Fruit fly (Drosophila melanogaster) whole organism, embryonic: ENCODE measurements around the gene CG17233.

Experiments used
- CG10565 ChIP-seq: fragments of 200-800 bp; sonication (Bioruptor generic); optimal IDR thresholded peaks from 3 replicates; lab custom pipeline; 2016; ENCODE audit warnings: missing biosample characterization, mild to moderate bottlenecking, missing genetic modification characterization
- CG1233 ChIP-seq: fragments of 200-800 bp; sonication (Bioruptor generic); optimal IDR thresholded peaks from 4 replicates; lab custom pipeline; 2018; ENCODE audit warnings: missing biosample characterization, mild to moderate bottlenecking, missing genetic modification characterization
- CG12391 ChIP-seq: fragments of 200-800 bp; sonication (Bioruptor generic); optimal IDR thresholded peaks from 3 replicates; lab custom pipeline; 2018; ENCODE audit warnings: missing biosample characterization, mild to moderate bottlenecking, missing genetic modification characterization, moderate library complexity
- CG13894 ChIP-seq: fragments of 200-800 bp; sonication (Bioruptor generic); optimal IDR thresholded peaks from 3 replicates; lab custom pipeline; 2018; ENCODE audit warnings: missing biosample characterization, mild to moderate bottlenecking, missing genetic modification characterization, moderate library complexity
- CG17568 ChIP-seq: fragments of 200-800 bp; sonication (Bioruptor generic); optimal IDR thresholded peaks from 2 replicates; lab custom pipeline; 2018; ENCODE audit warnings: missing biosample characterization, mild to moderate bottlenecking, missing genetic modification characterization, moderate library complexity
- CG18764 ChIP-seq: fragments of 200-800 bp; sonication (Bioruptor generic); optimal IDR thresholded peaks from 3 replicates; lab custom pipeline; 2016; ENCODE audit warnings: missing biosample characterization, missing genetic modification characterization
- CG30403 ChIP-seq: fragments of 200-800 bp; sonication (Bioruptor generic); optimal IDR thresholded peaks from 3 replicates; lab custom pipeline; 2016; ENCODE audit warnings: missing biosample characterization, missing genetic modification characterization
- CG3065 ChIP-seq: fragments of 200-800 bp; sonication (Bioruptor generic); optimal IDR thresholded peaks from 2 replicates; lab custom pipeline; 2016; ENCODE audit warnings: missing biosample characterization, missing genetic modification characterization
- CG3281 ChIP-seq: fragments of 200-800 bp; sonication (Bioruptor generic); optimal IDR thresholded peaks from 3 replicates; lab custom pipeline; 2017; ENCODE audit warnings: missing biosample characterization, mild to moderate bottlenecking, missing genetic modification characterization
- CG7372 ChIP-seq: fragments of 200-800 bp; sonication (Bioruptor generic); IDR thresholded peaks from 2 replicates; pipeline ENCODE4 v1.3.6; 2022; ENCODE audit warnings: missing biosample characterization, missing genetic modification characterization
- CG7745 ChIP-seq: fragments of 200-800 bp; sonication (Bioruptor generic); optimal IDR thresholded peaks from 2 replicates; lab custom pipeline; 2018; ENCODE audit warnings: missing biosample characterization, mild to moderate bottlenecking, missing genetic modification characterization, moderate library complexity
- CG7786 ChIP-seq: fragments of 200-800 bp; sonication (Bioruptor generic); optimal IDR thresholded peaks from 2 replicates; lab custom pipeline; 2016; ENCODE audit warnings: missing biosample characterization, missing genetic modification characterization
- CG8281 ChIP-seq: fragments of 200-800 bp; sonication (Bioruptor generic); optimal IDR thresholded peaks from 2 replicates; lab custom pipeline; 2018; ENCODE audit warnings: missing biosample characterization, mild to moderate bottlenecking, missing genetic modification characterization, moderate library complexity
- CG8388 ChIP-seq: fragments of 200-800 bp; sonication (Bioruptor generic); optimal IDR thresholded peaks from 2 replicates; lab custom pipeline; 2019; ENCODE audit warnings: missing biosample characterization, mild to moderate bottlenecking, missing genetic modification characterization, moderate library complexity
- CoRest ChIP-seq: fragments of 200-800 bp; sonication (Bioruptor generic); optimal IDR thresholded peaks from 3 replicates; lab custom pipeline; 2018; ENCODE audit warnings: missing biosample characterization, mild to moderate bottlenecking, missing genetic modification characterization, moderate library complexity
- Doc3 ChIP-seq: fragments of 200-800 bp; sonication (Bioruptor generic); IDR thresholded peaks from 3 replicates; pipeline ENCODE4 v1.3.6; 2022; ENCODE audit warnings: missing biosample characterization, missing genetic modification characterization; ENCODE audit not compliant: partially characterized antibody
- Fer2 ChIP-seq: fragments of 200-800 bp; sonication (Bioruptor generic); optimal IDR thresholded peaks from 2 replicates; lab custom pipeline; 2018; ENCODE audit warnings: missing biosample characterization, mild to moderate bottlenecking, missing genetic modification characterization, moderate library complexity
- HHEX ChIP-seq: fragments of 200-800 bp; sonication (Bioruptor generic); optimal IDR thresholded peaks from 3 replicates; lab custom pipeline; 2017; ENCODE audit warnings: missing biosample characterization, mild to moderate bottlenecking, missing genetic modification characterization, missing genetic modification reagents
- Hey ChIP-seq: fragments of 200-800 bp; sonication (Bioruptor generic); optimal IDR thresholded peaks from 3 replicates; lab custom pipeline; 2018; ENCODE audit warnings: missing biosample characterization, mild to moderate bottlenecking, missing genetic modification characterization
- Lhr ChIP-seq: fragments of 200-800 bp; sonication (Bioruptor generic); optimal IDR thresholded peaks from 3 replicates; lab custom pipeline; 2017; ENCODE audit warnings: mild to moderate bottlenecking, missing biosample characterization, missing genetic modification reagents, missing genetic modification characterization
- Meics ChIP-seq: fragments of 200-800 bp; sonication (Bioruptor generic); optimal IDR thresholded peaks from 2 replicates; lab custom pipeline; 2017; ENCODE audit warnings: missing biosample characterization, mild to moderate bottlenecking, missing genetic modification characterization
- Myb ChIP-seq: fragments of 200-800 bp; sonication (Bioruptor generic); optimal IDR thresholded peaks from 2 replicates; lab custom pipeline; 2016; ENCODE audit warnings: missing biosample characterization, missing genetic modification characterization
- Sin3A ChIP-seq: fragments of >200 bp; optimal IDR thresholded peaks from 2 replicates; lab custom pipeline; 2018
- Trl ChIP-seq, 3 experiments: fragments of >200 bp in 2 of 3; fragments of 200-800 bp in 1 of 3; sonication (Bioruptor generic) in 1 of 3; optimal IDR thresholded peaks; 2 replicates in 1 of 3; 3 replicates in 2 of 3; lab custom pipeline; 2016 to 2017; ENCODE audit warnings: missing biosample characterization in 1 of 3, missing genetic modification characterization in 1 of 3
- abd-A ChIP-seq: fragments of 200-800 bp; sonication (Bioruptor generic); optimal IDR thresholded peaks from 3 replicates; lab custom pipeline; 2019; ENCODE audit warnings: missing biosample characterization, mild to moderate bottlenecking, missing genetic modification characterization, moderate library complexity
- cad ChIP-seq: fragments of >200 bp; optimal IDR thresholded peaks from 2 replicates; lab custom pipeline; 2017; ENCODE audit warnings: missing biosample characterization, missing genetic modification characterization
- cg ChIP-seq: fragments of 200-800 bp; sonication (Bioruptor generic); optimal IDR thresholded peaks from 3 replicates; lab custom pipeline; 2019; ENCODE audit warnings: missing biosample characterization, mild to moderate bottlenecking, missing genetic modification characterization, moderate library complexity
- eve ChIP-seq, 2 experiments: fragments of >200 bp; optimal IDR thresholded peaks; 2 replicates each; lab custom pipeline; 2017; ENCODE audit warnings: missing biosample characterization in 2 of 2, missing genetic modification characterization in 2 of 2
- fd96Cb ChIP-seq: fragments of 200-800 bp; sonication (Bioruptor generic); optimal IDR thresholded peaks from 2 replicates; lab custom pipeline; 2018; ENCODE audit warnings: missing biosample characterization, mild to moderate bottlenecking, missing genetic modification characterization, moderate library complexity
- gcm2 ChIP-seq: fragments of 200-800 bp; sonication (Bioruptor generic); optimal IDR thresholded peaks from 2 replicates; lab custom pipeline; 2016; ENCODE audit warnings: missing biosample characterization, missing genetic modification characterization
- gsb ChIP-seq: fragments of 200-800 bp; sonication (Bioruptor generic); IDR thresholded peaks from 2 replicates; pipeline ENCODE4 v1.3.6; 2022; ENCODE audit warnings: missing biosample characterization, missing genetic modification characterization
- gt ChIP-seq: fragments of 200-800 bp; sonication (Bioruptor generic); IDR thresholded peaks from 2 replicates; pipeline ENCODE4 v1.3.6; 2022; ENCODE audit warnings: missing biosample characterization, missing genetic modification characterization
- hth ChIP-seq: fragments of >200 bp; optimal IDR thresholded peaks from 2 replicates; lab custom pipeline; 2017; ENCODE audit warnings: inconsistent platforms
- ind ChIP-seq: fragments of 200-800 bp; sonication (Bioruptor generic); optimal IDR thresholded peaks from 3 replicates; lab custom pipeline; 2016; ENCODE audit warnings: missing biosample characterization, missing genetic modification characterization
- jigr1 ChIP-seq: fragments of 200-800 bp; sonication (Bioruptor generic); IDR thresholded peaks from 3 replicates; pipeline ENCODE4 v1.3.6; 2022; ENCODE audit warnings: missing biosample characterization, missing genetic modification characterization
- lov ChIP-seq, 2 experiments: fragments of 200-800 bp in 1 of 2; fragments of >200 bp in 1 of 2; sonication (Bioruptor generic) in 1 of 2; IDR thresholded peaks in 1 of 2; optimal IDR thresholded peaks in 1 of 2; 2 replicates in 1 of 2; 3 replicates in 1 of 2; pipeline versions ENCODE4 v1.3.6 to Lab custom; 2017 to 2022; ENCODE audit warnings: missing biosample characterization in 1 of 2, missing genetic modification characterization in 1 of 2
- mam ChIP-seq: fragments of 200-800 bp; sonication (Bioruptor generic); optimal IDR thresholded peaks from 3 replicates; lab custom pipeline; 2016; ENCODE audit warnings: missing biosample characterization, missing genetic modification characterization
- pita ChIP-seq: fragments of 200-800 bp; sonication (Bioruptor generic); optimal IDR thresholded peaks from 2 replicates; lab custom pipeline; 2017; ENCODE audit warnings: missing biosample characterization, mild to moderate bottlenecking, missing genetic modification characterization
- schlank ChIP-seq: fragments of 200-800 bp; sonication (Bioruptor generic); optimal IDR thresholded peaks from 2 replicates; lab custom pipeline; 2018; ENCODE audit warnings: missing biosample characterization, mild to moderate bottlenecking, missing genetic modification characterization
- scrt ChIP-seq: fragments of 200-800 bp; sonication (Bioruptor generic); optimal IDR thresholded peaks from 2 replicates; lab custom pipeline; 2018; ENCODE audit warnings: missing biosample characterization, mild to moderate bottlenecking, missing genetic modification characterization, moderate library complexity
- sr ChIP-seq: fragments of 200-800 bp; sonication (Bioruptor generic); IDR thresholded peaks from 3 replicates; pipeline ENCODE4 v1.3.6; 2022; ENCODE audit warnings: missing biosample characterization, missing genetic modification characterization
- tin ChIP-seq: fragments of 200-800 bp; sonication (Bioruptor generic); optimal IDR thresholded peaks from 3 replicates; lab custom pipeline; 2016; ENCODE audit warnings: missing biosample characterization, missing genetic modification characterization
- tll ChIP-seq, 2 experiments: fragments of 200-800 bp in 1 of 2; fragments of >200 bp in 1 of 2; sonication (Bioruptor generic) in 1 of 2; optimal IDR thresholded peaks; 2 replicates each; lab custom pipeline; 2017 to 2019; ENCODE audit warnings: missing biosample characterization in 2 of 2, missing genetic modification characterization in 2 of 2, mild to moderate bottlenecking in 1 of 2, moderate library complexity in 1 of 2
- toy ChIP-seq: fragments of 200-800 bp; sonication (Bioruptor generic); IDR thresholded peaks from 2 replicates; pipeline ENCODE4 v1.3.6; 2022; ENCODE audit warnings: missing biosample characterization, missing genetic modification characterization
- twi ChIP-seq: fragments of 200-800 bp; optimal IDR thresholded peaks from 2 replicates; lab custom pipeline; 2019; ENCODE audit warnings: missing biosample characterization, mild to moderate bottlenecking, missing genetic modification characterization, moderate library complexity
- vnd ChIP-seq: fragments of 200-800 bp; sonication (Bioruptor generic); IDR thresholded peaks from 3 replicates; pipeline ENCODE4 v1.3.6; 2022; ENCODE audit warnings: missing biosample characterization, missing genetic modification characterization; ENCODE audit not compliant: partially characterized antibody
- zen ChIP-seq: fragments of 200-800 bp; sonication (Bioruptor generic); optimal IDR thresholded peaks from 3 replicates; lab custom pipeline; 2018; ENCODE audit warnings: missing biosample characterization, mild to moderate bottlenecking, missing genetic modification characterization, moderate library complexity

The CG17233 gene

dm6 chr3L:20287046-20287445, 45.3 kb upstream of the CG17233 start:
- TF ChIP-seq abd-A (tag; lab: Kevin White, UChicago) (peak; percentile 16), CG13894 (tag; lab: Kevin White, UChicago) (peak; percentile 93), pita (GFP tag; lab: Kevin White, UChicago) (no peak), cg (GFP tag; lab: Kevin White, UChicago) (peak; percentile 28), Sin3A (lab: Kevin White, UChicago) (no peak)
- TF ChIP-seq, all 482 proteins: peak for 3

- TF ChIP-seq fd96Cb (tag; lab: Kevin White, UChicago) = no peak
- no peak for TF ChIP-seq CG17568 (GFP tag; lab: Kevin White, UChicago)
- TF ChIP-seq CG13894 (tag; lab: Kevin White, UChicago) = peak; percentile 86
- peak; percentile 47 for TF ChIP-seq twi (tag; lab: Kevin White, UChicago)
- peak; percentile 62 for TF ChIP-seq Hey
- TF ChIP-seq scrt = peak; percentile 11
- peak; percentile 47 for TF ChIP-seq cad (GFP tag; lab: Kevin White, UChicago)
- peak; percentile 53 for TF ChIP-seq zen (tag; lab: Kevin White, UChicago)
- peak in 1 of 2 experiments; percentile 63 for TF ChIP-seq tll (GFP tag; optimal IDR thresholded peaks at IDR 0.05; lab: Kevin White, UChicago)
- TF ChIP-seq CG10565 = no peak
- no peak for TF ChIP-seq CG8281
Observed at dm6 chr3L:20281254-20281653, 39.6 kb upstream of the CG17233 start.

- TF ChIP-seq CG12391 (tag; lab: Kevin White, UChicago) (peak; percentile 52), CG8388 (GFP tag; lab: Kevin White, UChicago) (peak; percentile 39), jigr1 (GFP tag; lab: Robert Waterston, UW) (no peak), hth (lab: Kevin White, UChicago) (no peak), CG3065 (GFP tag; lab: Kevin White, UChicago) (no peak), scrt (peak; percentile 45), Myb (no peak), schlank (no peak), sr (GFP tag; lab: Robert Waterston, UW) (0 out of 3 replicates have a peak, but pooled peaks have one; percentile 15), toy (GFP tag; lab: Robert Waterston, UW) (no peak), tin (GFP tag; lab: Kevin White, UChicago) (peak; percentile 28), Meics (GFP tag; lab: Kevin White, UChicago) (peak; percentile 74), gcm2 (GFP tag; lab: Kevin White, UChicago) (no peak), CoRest (tag; lab: Kevin White, UChicago) (peak; percentile 39), gsb (GFP tag; lab: Robert Waterston, UW) (no peak), mam (peak; percentile 40), Fer2 (tag; lab: Kevin White, UChicago) (no peak), CG7745 (tag; lab: Kevin White, UChicago) (no peak), gt (GFP tag; lab: Robert Waterston, UW) (no peak), CG1233 (GFP tag; lab: Kevin White, UChicago) (no peak), eve (GFP tag; optimal IDR thresholded peaks at IDR 0.05; lab: Kevin White, UChicago) (no peak), CG18764 (GFP tag; lab: Kevin White, UChicago) (no peak), vnd (GFP tag; lab: Robert Waterston, UW) (no peak), CG7786 (no peak), Trl (optimal IDR thresholded peaks at IDR 0.05; lab: Kevin White, UChicago) (no peak), Trl (GFP tag; optimal IDR thresholded peaks at IDR 0.05; lab: Kevin White, UChicago) (peak; percentile 16), HHEX (GFP tag; lab: Kevin White, UChicago) (no peak), Lhr (no peak), Doc3 (GFP tag; lab: Robert Waterston, UW) (no peak), lov (optimal IDR thresholded peaks at IDR 0.05; lab: Kevin White, UChicago) (no peak), lov (GFP tag; IDR thresholded peaks at IDR 0.05; lab: Robert Waterston, UW) (no peak), ind (peak; percentile 48), CG3281 (GFP tag; lab: Kevin White, UChicago) (peak; percentile 41), CG30403 (GFP tag; lab: Kevin White, UChicago) (peak; percentile 55), CG7372 (GFP tag; lab: Robert Waterston, UW) (no peak)
Observed at dm6 chr3L:20276615-20277014, 34.9 kb upstream of the CG17233 start.
